Fruit fly (Drosophila melanogaster): ENCODE data around the gene CG6000.

DNA sequence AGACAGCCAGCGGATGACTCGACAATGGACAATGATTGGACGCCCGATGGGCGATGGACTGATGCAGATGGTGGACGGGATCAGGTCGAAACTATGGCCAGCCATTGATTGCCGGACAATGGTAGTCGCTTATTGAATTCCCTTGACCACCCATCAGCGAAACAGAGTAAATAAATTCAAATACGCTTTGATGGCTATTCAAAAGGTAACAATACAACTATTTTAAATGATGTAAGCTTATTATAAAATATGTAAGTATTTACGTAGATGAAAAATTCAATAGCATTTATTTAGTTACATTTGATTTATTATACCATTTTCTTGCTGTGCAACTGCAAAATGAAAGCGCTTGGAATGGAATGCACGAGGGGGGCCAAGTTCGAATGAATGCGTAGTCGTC, 39.6 kb upstream of the CG6000 start:
- TF ChIP-seq CG8478 (optimal IDR thresholded peaks at IDR 0.05) (no peak), CTCF (optimal IDR thresholded peaks at IDR 0.05) (no peak)

Measured in S2 (cell line).